Fruit fly (Drosophila melanogaster) whole organism, embryonic: ENCODE data around the gene dlg1.

ENCODE experiments used
- B-H1 ChIP-seq: fragments of 200-800 bp; sonication (Bioruptor generic); IDR thresholded peaks from 3 replicates; pipeline ENCODE4 v1.3.6; 2022; ENCODE audit warnings: missing biosample characterization, missing genetic modification characterization
- BEAF-32 ChIP-seq: fragments of 200-800 bp; sonication (Bioruptor generic); optimal IDR thresholded peaks from 3 replicates; lab custom pipeline; 2017; ENCODE audit warnings: missing biosample characterization, missing genetic modification characterization, mild to moderate bottlenecking, moderate library complexity, missing genetic modification reagents
- CG10462 ChIP-seq: fragments of 200-800 bp; sonication (Bioruptor generic); optimal IDR thresholded peaks from 2 replicates; lab custom pipeline; 2016; ENCODE audit warnings: missing biosample characterization, missing genetic modification characterization
- CG10959 ChIP-seq: fragments of 200-800 bp; sonication (Bioruptor generic); IDR thresholded peaks from 2 replicates; pipeline ENCODE4 v1.3.6; 2022; ENCODE audit warnings: missing biosample characterization, missing genetic modification characterization
- CG12071 ChIP-seq: fragments of 200-800 bp; sonication (Bioruptor generic); optimal IDR thresholded peaks from 3 replicates; lab custom pipeline; 2018; ENCODE audit warnings: missing biosample characterization, mild to moderate bottlenecking, missing genetic modification characterization
- CG12104 ChIP-seq: fragments of 200-800 bp; sonication (Bioruptor generic); optimal IDR thresholded peaks from 3 replicates; lab custom pipeline; 2016; ENCODE audit warnings: missing biosample characterization, missing genetic modification characterization
- CG12769 ChIP-seq: fragments of 200-800 bp; sonication (Bioruptor generic); optimal IDR thresholded peaks from 2 replicates; lab custom pipeline; 2019; ENCODE audit warnings: missing biosample characterization, mild to moderate bottlenecking, missing genetic modification characterization, moderate library complexity
- CG13624 ChIP-seq: fragments of 200-800 bp; sonication (Bioruptor generic); optimal IDR thresholded peaks from 2 replicates; lab custom pipeline; 2016; ENCODE audit warnings: missing biosample characterization, missing genetic modification characterization
- CG15011 ChIP-seq: fragments of 200-800 bp; sonication (Bioruptor generic); optimal IDR thresholded peaks from 3 replicates; lab custom pipeline; 2018; ENCODE audit warnings: missing biosample characterization, mild to moderate bottlenecking, missing genetic modification characterization
- CG1602 ChIP-seq: fragments of 200-800 bp; sonication (Bioruptor generic); optimal IDR thresholded peaks from 3 replicates; lab custom pipeline; 2016; ENCODE audit warnings: missing biosample characterization, missing genetic modification characterization
- CG17612 ChIP-seq: fragments of 200-800 bp; sonication (Bioruptor generic); IDR thresholded peaks from 2 replicates; pipeline ENCODE4 v1.3.6; 2022; ENCODE audit warnings: missing biosample characterization, missing genetic modification characterization
- CG17802 ChIP-seq: fragments of 200-800 bp; sonication (Bioruptor generic); optimal IDR thresholded peaks from 2 replicates; lab custom pipeline; 2018; ENCODE audit warnings: missing biosample characterization, mild to moderate bottlenecking, missing genetic modification characterization, moderate library complexity
- CG18764 ChIP-seq: fragments of 200-800 bp; sonication (Bioruptor generic); optimal IDR thresholded peaks from 3 replicates; lab custom pipeline; 2016; ENCODE audit warnings: missing biosample characterization, missing genetic modification characterization
- CG2202 ChIP-seq: fragments of 200-800 bp; sonication (Bioruptor generic); optimal IDR thresholded peaks from 2 replicates; lab custom pipeline; 2018; ENCODE audit warnings: missing biosample characterization, mild to moderate bottlenecking, missing genetic modification characterization
- CG2889 ChIP-seq: fragments of 200-800 bp; sonication (Bioruptor generic); IDR thresholded peaks from 3 replicates; pipeline ENCODE4 v1.3.6; 2022; ENCODE audit warnings: missing biosample characterization, missing genetic modification characterization
- CG3726 ChIP-seq: fragments of 200-800 bp; sonication (Bioruptor generic); IDR thresholded peaks from 3 replicates; pipeline ENCODE4, ENCODE4 v1.3.6; 2022; ENCODE audit warnings: missing biosample characterization, missing genetic modification characterization
- CG4854 ChIP-seq: fragments of 200-800 bp; sonication (Bioruptor generic); optimal IDR thresholded peaks from 2 replicates; lab custom pipeline; 2016; ENCODE audit warnings: missing biosample characterization, missing genetic modification characterization, inconsistent platforms
- CG6272 ChIP-seq: fragments of 200-800 bp; sonication (Bioruptor generic); IDR thresholded peaks from 2 replicates; pipeline ENCODE4 v1.3.6; 2022; ENCODE audit warnings: missing biosample characterization, missing genetic modification characterization
- CG6654 ChIP-seq: fragments of 200-800 bp; sonication (Bioruptor generic); optimal IDR thresholded peaks from 2 replicates; lab custom pipeline; 2017; ENCODE audit warnings: missing biosample characterization, mild to moderate bottlenecking, missing genetic modification characterization
- CG7372 ChIP-seq: fragments of 200-800 bp; sonication (Bioruptor generic); IDR thresholded peaks from 2 replicates; pipeline ENCODE4 v1.3.6; 2022; ENCODE audit warnings: missing biosample characterization, missing genetic modification characterization
- CG8388 ChIP-seq: fragments of 200-800 bp; sonication (Bioruptor generic); optimal IDR thresholded peaks from 2 replicates; lab custom pipeline; 2019; ENCODE audit warnings: missing biosample characterization, mild to moderate bottlenecking, missing genetic modification characterization, moderate library complexity
- Chrac-16 ChIP-seq: fragments of 200-800 bp; sonication (Bioruptor generic); optimal IDR thresholded peaks from 3 replicates; lab custom pipeline; 2016; ENCODE audit warnings: missing biosample characterization, missing genetic modification characterization
- Drgx ChIP-seq: fragments of 200-800 bp; sonication (Bioruptor generic); IDR thresholded peaks from 2 replicates; pipeline ENCODE4 v1.3.6; 2022; ENCODE audit warnings: missing biosample characterization, missing genetic modification characterization
- Elba2 ChIP-seq: fragments of 200-800 bp; sonication (Bioruptor generic); optimal IDR thresholded peaks from 3 replicates; lab custom pipeline; 2016; ENCODE audit warnings: missing biosample characterization, missing genetic modification characterization
- GATAe ChIP-seq: fragments of 200-800 bp; sonication (Bioruptor generic); conservative IDR thresholded peaks from 2 replicates; pipeline ENCODE4 v1.3.6; 2022; ENCODE audit warnings: missing biosample characterization, missing genetic modification characterization
- Gsc ChIP-seq: fragments of 200-800 bp; sonication (Bioruptor generic); IDR thresholded peaks from 2 replicates; pipeline ENCODE4 v1.3.6; 2022; ENCODE audit warnings: missing biosample characterization, missing genetic modification characterization
- HLH54F ChIP-seq: fragments of 200-800 bp; sonication (Bioruptor generic); optimal IDR thresholded peaks from 3 replicates; lab custom pipeline; 2016; ENCODE audit warnings: missing biosample characterization, missing genetic modification characterization
- Hr78 ChIP-seq, 2 experiments: fragments of 200-800 bp in 1 of 2; fragments of >200 bp in 1 of 2; sonication (Bioruptor generic) in 1 of 2; optimal IDR thresholded peaks; 2 replicates each; lab custom pipeline; 2017 to 2019; ENCODE audit warnings: missing biosample characterization in 2 of 2, missing genetic modification characterization in 2 of 2, mild to moderate bottlenecking in 1 of 2, moderate library complexity in 1 of 2
- Lpt ChIP-seq: fragments of >200 bp; optimal IDR thresholded peaks from 2 replicates; lab custom pipeline; 2018; ENCODE audit warnings: missing biosample characterization, missing genetic modification characterization
- Myb ChIP-seq: fragments of 200-800 bp; sonication (Bioruptor generic); optimal IDR thresholded peaks from 2 replicates; lab custom pipeline; 2016; ENCODE audit warnings: missing biosample characterization, missing genetic modification characterization
- NC2α ChIP-seq: fragments of 200-800 bp; sonication (Bioruptor generic); optimal IDR thresholded peaks from 2 replicates; lab custom pipeline; 2016; ENCODE audit warnings: missing biosample characterization, missing genetic modification characterization
- Nf-YC ChIP-seq: fragments of 200-800 bp; optimal IDR thresholded peaks from 3 replicates; lab custom pipeline; 2019; ENCODE audit warnings: missing biosample characterization, mild to moderate bottlenecking, missing genetic modification characterization, moderate library complexity
- Oli ChIP-seq: fragments of 200-800 bp; sonication (Bioruptor generic); optimal IDR thresholded peaks from 2 replicates; lab custom pipeline; 2018; ENCODE audit warnings: missing biosample characterization, mild to moderate bottlenecking, missing genetic modification characterization, moderate library complexity
- Poxn ChIP-seq: fragments of 200-800 bp; sonication (Bioruptor generic); IDR thresholded peaks from 2 replicates; pipeline ENCODE4 v1.3.6; 2022; ENCODE audit warnings: missing biosample characterization, missing genetic modification characterization
- Xrp1 ChIP-seq: fragments of 200-800 bp; sonication (Bioruptor generic); IDR thresholded peaks from 2 replicates; pipeline ENCODE4 v1.3.6; 2022; ENCODE audit warnings: missing biosample characterization, missing genetic modification characterization
- ab ChIP-seq: fragments of 200-800 bp; sonication (Bioruptor generic); optimal IDR thresholded peaks from 2 replicates; lab custom pipeline; 2016; ENCODE audit warnings: missing biosample characterization, missing genetic modification characterization
- aop ChIP-seq: fragments of 200-800 bp; sonication (Bioruptor generic); IDR thresholded peaks from 2 replicates; pipeline ENCODE4 v1.3.6; 2022; ENCODE audit warnings: missing biosample characterization, missing genetic modification characterization
- bcd ChIP-seq: fragments of 200-800 bp; sonication (Bioruptor generic); optimal IDR thresholded peaks from 2 replicates; lab custom pipeline; 2017; ENCODE audit warnings: missing biosample characterization, mild to moderate bottlenecking, missing genetic modification characterization
- ind ChIP-seq: fragments of 200-800 bp; sonication (Bioruptor generic); optimal IDR thresholded peaks from 3 replicates; lab custom pipeline; 2016; ENCODE audit warnings: missing biosample characterization, missing genetic modification characterization
- inv ChIP-seq: fragments of 200-800 bp; sonication (Bioruptor generic); IDR thresholded peaks from 2 replicates; pipeline ENCODE4 v1.3.6; 2022; ENCODE audit warnings: missing biosample characterization, missing genetic modification characterization; ENCODE audit not compliant: partially characterized antibody
- knrl ChIP-seq: fragments of 200-800 bp; sonication (Bioruptor generic); IDR thresholded peaks from 3 replicates; pipeline ENCODE4 v1.3.6; 2022; ENCODE audit warnings: missing biosample characterization, missing genetic modification characterization; ENCODE audit not compliant: partially characterized antibody
- maf-S ChIP-seq: fragments of 200-800 bp; sonication (Bioruptor generic); optimal IDR thresholded peaks from 2 replicates; lab custom pipeline; 2016; ENCODE audit warnings: missing biosample characterization, missing genetic modification characterization
- org-1 ChIP-seq: fragments of 200-800 bp; sonication (Bioruptor generic); optimal IDR thresholded peaks from 2 replicates; lab custom pipeline; 2017; ENCODE audit warnings: missing biosample characterization, missing genetic modification characterization
- otp ChIP-seq: fragments of 200-800 bp; sonication (Bioruptor generic); IDR thresholded peaks from 3 replicates; pipeline ENCODE4, ENCODE4 v1.3.6; 2022; ENCODE audit warnings: missing biosample characterization, missing genetic modification characterization
- pb ChIP-seq: fragments of 200-800 bp; sonication (Bioruptor generic); optimal IDR thresholded peaks from 3 replicates; lab custom pipeline; 2016; ENCODE audit warnings: missing biosample characterization, missing genetic modification characterization
- pum ChIP-seq: fragments of 200-800 bp; sonication (Bioruptor generic); optimal IDR thresholded peaks from 2 replicates; lab custom pipeline; 2016; ENCODE audit warnings: missing biosample characterization, missing genetic modification characterization
- rib ChIP-seq: fragments of 200-800 bp; sonication (Bioruptor generic); IDR thresholded peaks from 2 replicates; pipeline ENCODE4 v1.3.6; 2022; ENCODE audit warnings: missing biosample characterization, missing genetic modification characterization
- sens-2 ChIP-seq: fragments of 200-800 bp; sonication (Bioruptor generic); IDR thresholded peaks from 2 replicates; pipeline ENCODE4 v1.3.6; 2022; ENCODE audit warnings: missing biosample characterization, missing genetic modification characterization
- seq ChIP-seq: fragments of 200-800 bp; sonication (Bioruptor generic); IDR thresholded peaks from 2 replicates; pipeline ENCODE4 v1.3.6; 2022; ENCODE audit warnings: missing biosample characterization, missing genetic modification characterization
- sug ChIP-seq: fragments of 200-800 bp; optimal IDR thresholded peaks from 2 replicates; lab custom pipeline; 2019; ENCODE audit warnings: missing biosample characterization, mild to moderate bottlenecking, missing genetic modification characterization, moderate library complexity
- tna ChIP-seq: fragments of 200-800 bp; sonication (Bioruptor generic); IDR thresholded peaks from 2 replicates; pipeline ENCODE4 v1.3.6; 2022; ENCODE audit warnings: missing biosample characterization, missing genetic modification characterization; ENCODE audit not compliant: partially characterized antibody
- yki ChIP-seq: fragments of >200 bp; optimal IDR thresholded peaks from 3 replicates; lab custom pipeline; 2018

Gene dlg1

DNA sequence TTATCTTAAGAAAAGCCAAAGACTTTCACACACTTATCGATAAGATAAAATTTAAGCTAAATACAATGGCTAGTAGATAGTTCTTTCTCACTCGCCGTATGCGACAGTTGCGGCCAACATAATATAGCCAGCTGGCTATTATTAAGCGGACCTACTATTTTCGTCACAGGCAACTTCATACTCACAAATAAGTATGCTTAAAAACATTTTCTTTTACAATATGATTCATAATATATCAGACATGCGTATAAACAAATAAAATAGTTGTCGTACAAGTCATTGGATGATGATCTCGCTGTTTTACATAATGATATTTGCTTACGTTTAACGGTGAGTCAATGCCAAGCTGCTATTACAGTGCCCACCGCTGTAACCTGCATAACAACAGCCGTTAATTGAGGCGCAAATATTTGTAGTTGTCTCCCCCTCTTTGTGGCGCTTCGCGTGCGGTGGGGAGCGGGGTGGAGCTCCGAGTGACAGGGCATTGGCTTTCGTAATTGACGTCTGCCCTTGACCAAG lies 43.2 kb upstream of the dlg1 start (continued):
- TF ChIP-seq Nf-YC (tag; lab: Kevin White, UChicago) (peak; percentile 37), sens-2 (GFP tag; lab: Robert Waterston, UW) (no peak), CG4854 (GFP tag; lab: Kevin White, UChicago) (peak; percentile 23), CG2202 (peak; percentile 2), CG6654 (GFP tag; lab: Kevin White, UChicago) (peak; percentile 55), CG7372 (GFP tag; lab: Robert Waterston, UW) (peak; percentile 46; the same call in 1 of the 2 replicates), CG1602 (peak; percentile 29), CG17802 (tag; lab: Kevin White, UChicago) (peak; percentile 3), Xrp1 (GFP tag; lab: Robert Waterston, UW) (peak; percentile 74), yki (no peak), Elba2 (GFP tag; lab: Kevin White, UChicago) (no peak), Gsc (GFP tag; lab: Robert Waterston, UW) (no peak), inv (GFP tag; lab: Robert Waterston, UW) (no peak), ind (GFP tag; lab: Kevin White, UChicago) (peak; percentile 58), Myb (peak; percentile 32), knrl (GFP tag; lab: Robert Waterston, UW) (no peak), CG3726 (GFP tag; lab: Robert Waterston, UW) (no peak), Drgx (GFP tag; lab: Robert Waterston, UW) (peak; percentile 62), org-1 (GFP tag; lab: Kevin White, UChicago) (peak; percentile 67), pb (GFP tag; lab: Kevin White, UChicago) (peak; percentile 47), CG10959 (no peak), B-H1 (GFP tag; lab: Robert Waterston, UW) (peak; percentile 35; the same call in 2 of the 3 replicates), Chrac-16 (GFP tag; lab: Kevin White, UChicago) (peak; percentile 43), Hr78 (GFP tag; optimal IDR thresholded peaks at IDR 0.05; lab: Kevin White, UChicago) (peak in 1 of 2 experiments; percentile 69), BEAF-32 (GFP tag; lab: Kevin White, UChicago) (no peak), CG2889 (peak; percentile 49; the same call in 1 of the 3 replicates), NC2α (GFP tag; lab: Kevin White, UChicago) (peak; percentile 30), HLH54F (peak; percentile 47), CG17612 (GFP tag; lab: Robert Waterston, UW) (no peak), CG13624 (GFP tag; lab: Kevin White, UChicago) (peak; percentile 73), otp (GFP tag; lab: Robert Waterston, UW) (peak; percentile 77), Oli (tag; lab: Kevin White, UChicago) (peak; percentile 81), Lpt (GFP tag; lab: Kevin White, UChicago) (no peak), GATAe (GFP tag; lab: Robert Waterston, UW) (no peak), CG12104 (peak; percentile 55), seq (GFP tag; lab: Robert Waterston, UW) (peak; percentile 59; the same call in 1 of the 2 replicates), bcd (GFP tag; lab: Kevin White, UChicago) (peak; percentile 78), Poxn (GFP tag; lab: Robert Waterston, UW) (no peak), CG12071 (GFP tag; lab: Kevin White, UChicago) (peak; percentile 63), CG18764 (GFP tag; lab: Kevin White, UChicago) (peak; percentile 44), sug (tag; lab: Kevin White, UChicago) (peak; percentile 62), CG8388 (GFP tag; lab: Kevin White, UChicago) (peak; percentile 70), pum (peak; percentile 38), tna (GFP tag; lab: Robert Waterston, UW) (no peak), rib (peak; percentile 33; the same call in 1 of the 2 replicates), CG6272 (GFP tag; lab: Robert Waterston, UW) (no peak), ab (GFP tag; lab: Kevin White, UChicago) (no peak), aop (GFP tag; lab: Robert Waterston, UW) (no peak), CG15011 (GFP tag; lab: Kevin White, UChicago) (peak; percentile 53), CG10462 (GFP tag; lab: Kevin White, UChicago) (no peak), maf-S (peak; percentile 49), CG12769 (tag; lab: Kevin White, UChicago) (no peak)
